Worm (Caenorhabditis elegans) whole organism, L2 larva: ENCODE measurements around the gene dkc-1.

Experiments used
- C34F6.9 ChIP-seq: fragments of 150-350 bp; optimal IDR thresholded peaks from 2 replicates; lab custom pipeline; 2014; ENCODE audit warnings: missing biosample characterization, missing genetic modification characterization
- F13H6.1 ChIP-seq: sonication (generic microtip); optimal IDR thresholded peaks from 2 replicates; lab custom pipeline; 2016; ENCODE audit warnings: missing genetic modification characterization, missing compliant biosample characterization
- R02D3.7 ChIP-seq: fragments of 150-350 bp; optimal IDR thresholded peaks from 2 replicates; lab custom pipeline; 2014; ENCODE audit warnings: missing biosample characterization, missing genetic modification characterization
- Y55F3AM.14 ChIP-seq: fragments of 200-800 bp; sonication (Bioruptor generic); optimal IDR thresholded peaks from 2 replicates; lab custom pipeline; 2018; ENCODE audit warnings: mild to moderate bottlenecking, missing genetic modification characterization, missing compliant biosample characterization
- ZK546.5 ChIP-seq: sonication (generic microtip); optimal IDR thresholded peaks from 2 replicates; lab custom pipeline; 2017; ENCODE audit warnings: missing biosample characterization, missing genetic modification characterization
- alr-1 ChIP-seq: fragments of 150-350 bp; optimal IDR thresholded peaks from 2 replicates; lab custom pipeline; 2014; ENCODE audit warnings: missing biosample characterization, missing genetic modification characterization
- aly-2 ChIP-seq: fragments of 150-350 bp; optimal IDR thresholded peaks from 2 replicates; lab custom pipeline; 2014; ENCODE audit warnings: missing biosample characterization, missing genetic modification characterization
- ama-1 ChIP-seq: fragments of 150-350 bp; optimal IDR thresholded peaks from 2 replicates; lab custom pipeline; 2018; ENCODE audit warnings: inconsistent platforms
- blmp-1 ChIP-seq: sonication (generic microtip); optimal IDR thresholded peaks from 2 replicates; lab custom pipeline; 2017; ENCODE audit warnings: missing genetic modification characterization, mild to moderate bottlenecking, missing compliant biosample characterization, antibody characterized with exemption, moderate library complexity; ENCODE audit not compliant: insufficient read depth
- ceh-16 ChIP-seq: fragments of 150-350 bp; optimal IDR thresholded peaks from 2 replicates; lab custom pipeline; 2014; ENCODE audit warnings: missing biosample characterization, missing genetic modification characterization
- ceh-82 ChIP-seq: fragments of 150-350 bp; optimal IDR thresholded peaks from 2 replicates; lab custom pipeline; 2014; ENCODE audit warnings: missing biosample characterization, missing genetic modification characterization
- crh-2 ChIP-seq: sonication (generic microtip); optimal IDR thresholded peaks from 2 replicates; lab custom pipeline; 2017; ENCODE audit warnings: missing biosample characterization, missing genetic modification characterization
- dmd-4 ChIP-seq: sonication (generic microtip); optimal IDR thresholded peaks from 2 replicates; lab custom pipeline; 2017; ENCODE audit warnings: missing biosample characterization, missing genetic modification characterization
- egl-27 ChIP-seq: sonication (generic microtip); optimal IDR thresholded peaks from 3 replicates; lab custom pipeline; 2017; ENCODE audit warnings: missing biosample characterization, missing genetic modification reagents, missing genetic modification characterization
- elt-1 ChIP-seq: fragments of 150-350 bp; optimal IDR thresholded peaks from 2 replicates; lab custom pipeline; 2014; ENCODE audit warnings: missing biosample characterization, missing genetic modification characterization
- elt-3 ChIP-seq: sonication (generic microtip); optimal IDR thresholded peaks from 2 replicates; lab custom pipeline; 2017; ENCODE audit warnings: missing biosample characterization, missing genetic modification characterization
- fos-1 ChIP-seq: fragments of 150-350 bp; optimal IDR thresholded peaks from 2 replicates; lab custom pipeline; 2014; ENCODE audit warnings: missing biosample characterization, missing genetic modification characterization
- gmeb-1 ChIP-seq: fragments of 150-350 bp; optimal IDR thresholded peaks from 2 replicates; lab custom pipeline; 2014; ENCODE audit warnings: missing biosample characterization, missing genetic modification characterization
- lin-11 ChIP-seq: fragments of 150-350 bp; sonication (generic microtip); optimal IDR thresholded peaks from 2 replicates; lab custom pipeline; 2014; ENCODE audit warnings: missing biosample characterization, missing genetic modification characterization, inconsistent platforms, mixed read lengths
- lin-13 ChIP-seq: fragments of 150-350 bp; optimal IDR thresholded peaks from 2 replicates; lab custom pipeline; 2014; ENCODE audit warnings: missing biosample characterization, missing genetic modification reagents, missing genetic modification characterization
- lin-39 ChIP-seq: fragments of 150-350 bp; optimal IDR thresholded peaks from 2 replicates; lab custom pipeline; 2014; ENCODE audit warnings: missing biosample characterization, missing genetic modification reagents, missing genetic modification characterization
- lsy-2 ChIP-seq, 2 experiments: fragments of 150-350 bp in 1 of 2; sonication (generic microtip) in 1 of 2; optimal IDR thresholded peaks; 2 replicates each; lab custom pipeline; 2014 to 2017; ENCODE audit warnings: missing biosample characterization in 2 of 2, missing genetic modification characterization in 2 of 2
- mab-5 ChIP-seq: fragments of 150-350 bp; optimal IDR thresholded peaks from 2 replicates; lab custom pipeline; 2014; ENCODE audit warnings: missing biosample characterization, missing genetic modification characterization
- mbf-1 ChIP-seq: sonication (generic microtip); optimal IDR thresholded peaks from 2 replicates; lab custom pipeline; 2017; ENCODE audit warnings: missing biosample characterization, missing genetic modification characterization
- mdl-1 ChIP-seq, 2 experiments: fragments of 150-350 bp in 1 of 2; sonication (generic microtip) in 1 of 2; optimal IDR thresholded peaks; 2 replicates each; lab custom pipeline; 2017; ENCODE audit warnings: missing biosample characterization in 2 of 2, missing genetic modification characterization in 2 of 2
- nhr-10 ChIP-seq: sonication (generic microtip); optimal IDR thresholded peaks from 2 replicates; lab custom pipeline; 2017; ENCODE audit warnings: missing biosample characterization, missing genetic modification characterization
- nhr-11 ChIP-seq: fragments of 150-350 bp; optimal IDR thresholded peaks from 2 replicates; lab custom pipeline; 2014; ENCODE audit warnings: missing biosample characterization, missing genetic modification characterization
- nhr-12 ChIP-seq: fragments of 150-350 bp; optimal IDR thresholded peaks from 2 replicates; lab custom pipeline; 2014; ENCODE audit warnings: missing biosample characterization, missing genetic modification characterization
- nhr-129 ChIP-seq: fragments of 150-350 bp; optimal IDR thresholded peaks from 2 replicates; lab custom pipeline; 2014; ENCODE audit warnings: missing biosample characterization, missing genetic modification characterization
- nhr-21 ChIP-seq: fragments of 150-350 bp; optimal IDR thresholded peaks from 2 replicates; lab custom pipeline; 2014; ENCODE audit warnings: missing biosample characterization, missing genetic modification characterization
- nhr-23 ChIP-seq: fragments of 150-350 bp; optimal IDR thresholded peaks from 2 replicates; lab custom pipeline; 2014; ENCODE audit warnings: missing biosample characterization, missing genetic modification reagents, missing genetic modification characterization
- nhr-237 ChIP-seq: fragments of 150-350 bp; optimal IDR thresholded peaks from 2 replicates; lab custom pipeline; 2014; ENCODE audit warnings: missing biosample characterization, missing genetic modification characterization
- nhr-25 ChIP-seq: fragments of 150-350 bp; sonication (generic microtip); optimal IDR thresholded peaks from 3 replicates; lab custom pipeline; 2014; ENCODE audit warnings: missing biosample characterization, missing genetic modification characterization
- nhr-6 ChIP-seq: fragments of 150-350 bp; optimal IDR thresholded peaks from 2 replicates; lab custom pipeline; 2014; ENCODE audit warnings: missing biosample characterization, missing genetic modification characterization
- nhr-77 ChIP-seq: fragments of 150-350 bp; optimal IDR thresholded peaks from 2 replicates; lab custom pipeline; 2014; ENCODE audit warnings: missing biosample characterization, missing genetic modification characterization
- peb-1 ChIP-seq: fragments of 150-350 bp; optimal IDR thresholded peaks from 2 replicates; lab custom pipeline; 2014; ENCODE audit warnings: missing biosample characterization, missing genetic modification characterization
- sem-4 ChIP-seq: fragments of 150-350 bp; optimal IDR thresholded peaks from 2 replicates; lab custom pipeline; 2014; ENCODE audit warnings: missing biosample characterization, missing genetic modification reagents, missing genetic modification characterization
- skn-1 ChIP-seq: sonication (generic microtip); optimal IDR thresholded peaks from 2 replicates; lab custom pipeline; 2017; ENCODE audit warnings: missing biosample characterization, missing genetic modification characterization
- sma-3 ChIP-seq: sonication (generic microtip); optimal IDR thresholded peaks from 2 replicates; lab custom pipeline; 2016; ENCODE audit warnings: missing genetic modification reagents, missing genetic modification characterization, missing compliant biosample characterization
- sma-9 ChIP-seq, 2 experiments: fragments of 150-350 bp in 1 of 2; sonication (generic microtip) in 1 of 2; optimal IDR thresholded peaks; 2 replicates each; lab custom pipeline; 2014 to 2016; ENCODE audit warnings: missing genetic modification characterization in 2 of 2, mild to moderate bottlenecking in 1 of 2, missing biosample characterization in 1 of 2, missing compliant biosample characterization in 1 of 2, missing genetic modification reagents in 1 of 2, moderate library complexity in 1 of 2
- snpc-4 ChIP-seq: fragments of 150-350 bp; optimal IDR thresholded peaks from 2 replicates; lab custom pipeline; 2014; ENCODE audit warnings: missing biosample characterization, missing genetic modification characterization
- unc-39 ChIP-seq: fragments of 150-350 bp; optimal IDR thresholded peaks from 2 replicates; lab custom pipeline; 2014; ENCODE audit warnings: missing biosample characterization, missing genetic modification characterization
- unc-55 ChIP-seq: fragments of 150-350 bp; sonication (generic microtip); optimal IDR thresholded peaks from 3 replicates; lab custom pipeline; 2014; ENCODE audit warnings: missing biosample characterization, missing genetic modification reagents, missing genetic modification characterization
- unc-62 ChIP-seq: fragments of 150-350 bp; optimal IDR thresholded peaks from 2 replicates; lab custom pipeline; 2014; ENCODE audit warnings: missing biosample characterization, missing genetic modification reagents, missing genetic modification characterization
- zag-1 ChIP-seq: fragments of 150-350 bp; optimal IDR thresholded peaks from 2 replicates; lab custom pipeline; 2014; ENCODE audit warnings: missing biosample characterization, missing genetic modification characterization
- ztf-1 ChIP-seq: fragments of 200-800 bp; sonication (Bioruptor generic); conservative IDR thresholded peaks from 2 replicates; pipeline ENCODE4 v1.3.6; 2022; ENCODE audit warnings: missing genetic modification characterization, missing compliant biosample characterization
- ztf-11 ChIP-seq: sonication (generic microtip); optimal IDR thresholded peaks from 2 replicates; lab custom pipeline; 2017; ENCODE audit warnings: missing biosample characterization, missing genetic modification characterization
- ztf-4 ChIP-seq: fragments of 150-350 bp; optimal IDR thresholded peaks from 2 replicates; lab custom pipeline; 2014; ENCODE audit warnings: missing biosample characterization, missing genetic modification characterization

Gene dkc-1

ce11 chrIII:10706481-10706880, 41.7 kb upstream of the dkc-1 start:
- no peak for TF ChIP-seq sem-4
- no peak for TF ChIP-seq ztf-1 (GFP tag; lab: Robert Waterston, UW)
- no peak for TF ChIP-seq nhr-23
- TF ChIP-seq sma-3 (GFP tag; lab: Kevin White, UChicago) = no peak
- no peak for TF ChIP-seq aly-2 (tag; lab: Kevin White, UChicago)
- TF ChIP-seq nhr-129 (tag; lab: Kevin White, UChicago) = no peak
- no peak for TF ChIP-seq unc-39
- no peak for TF ChIP-seq mdl-1 (tag; optimal IDR thresholded peaks at IDR 0.05; lab: Kevin White, UChicago)
- no peak for TF ChIP-seq nhr-12 (tag; lab: Kevin White, UChicago)
- TF ChIP-seq R02D3.7 = no peak
- no peak for TF ChIP-seq nhr-77
- TF ChIP-seq fos-1 (tag; lab: Kevin White, UChicago) = no peak
- no peak for TF ChIP-seq nhr-11 (tag; lab: Kevin White, UChicago)
- TF ChIP-seq F13H6.1 = no peak
- no peak for TF ChIP-seq ztf-11 (tag; lab: Kevin White, UChicago)

- TF ChIP-seq unc-39 (no peak), nhr-23 (no peak), C34F6.9 (peak; percentile 95), nhr-6 (tag; lab: Kevin White, UChicago) (peak; percentile 41), ztf-4 (tag; lab: Kevin White, UChicago) (no peak), ceh-82 (tag; lab: Kevin White, UChicago) (peak; percentile 41), snpc-4 (tag; lab: Kevin White, UChicago) (no peak), ZK546.5 (no peak), nhr-11 (tag; lab: Kevin White, UChicago) (no peak), mdl-1 (tag; optimal IDR thresholded peaks at IDR 0.05; lab: Kevin White, UChicago) (peak in 1 of 2 experiments; percentile 12), ztf-11 (tag; lab: Kevin White, UChicago) (no peak), lin-13 (GFP tag; lab: Kevin White, UChicago) (peak; percentile 78), sem-4 (no peak), ama-1 (lab: Kevin White, UChicago) (no peak), nhr-10 (tag; lab: Kevin White, UChicago) (no peak), nhr-12 (tag; lab: Kevin White, UChicago) (no peak), aly-2 (tag; lab: Kevin White, UChicago) (no peak), sma-9 (GFP tag; optimal IDR thresholded peaks at IDR 0.05; lab: Kevin White, UChicago) (no peak), sma-9 (tag; optimal IDR thresholded peaks at IDR 0.05; lab: Kevin White, UChicago) (no peak), fos-1 (tag; lab: Kevin White, UChicago) (peak; percentile 74), lin-39 (no peak), R02D3.7 (peak; percentile 46), nhr-21 (tag; lab: Kevin White, UChicago) (peak; percentile 62), elt-3 (tag; lab: Kevin White, UChicago) (no peak), unc-62 (GFP tag; lab: Kevin White, UChicago) (no peak), peb-1 (tag; lab: Kevin White, UChicago) (no peak), F13H6.1 (peak; percentile 78), nhr-25 (tag; lab: Kevin White, UChicago) (peak; percentile 67), Y55F3AM.14 (GFP tag; lab: Kevin White, UChicago) (no peak), dmd-4 (tag; lab: Kevin White, UChicago) (peak; percentile 10), ztf-1 (GFP tag; lab: Robert Waterston, UW) (no peak), lin-11 (tag; lab: Kevin White, UChicago) (peak; percentile 41), mab-5 (tag; lab: Kevin White, UChicago) (peak; percentile 59), gmeb-1 (tag; lab: Kevin White, UChicago) (peak; percentile 85), alr-1 (tag; lab: Kevin White, UChicago) (no peak), egl-27 (tag; lab: Kevin White, UChicago) (peak; percentile 29), nhr-237 (tag; lab: Kevin White, UChicago) (no peak), skn-1 (no peak), zag-1 (tag; lab: Kevin White, UChicago) (peak; percentile 34), ceh-16 (tag; lab: Kevin White, UChicago) (no peak), blmp-1 (tag; lab: Kevin White, UChicago) (no peak), nhr-129 (tag; lab: Kevin White, UChicago) (peak; percentile 62), elt-1 (tag; lab: Kevin White, UChicago) (no peak), lsy-2 (tag; optimal IDR thresholded peaks at IDR 0.05; lab: Kevin White, UChicago) (peak; percentile 84 to 90), nhr-77 (no peak), sma-3 (GFP tag; lab: Kevin White, UChicago) (peak; percentile 71), crh-2 (tag; lab: Kevin White, UChicago) (peak; percentile 80), mbf-1 (tag; lab: Kevin White, UChicago) (no peak), unc-55 (GFP tag; lab: Kevin White, UChicago) (peak; percentile 88)
- TF ChIP-seq, all 48 proteins: peak for 21
Observed at ce11 chrIII:10706972-10707438, 41.2 kb upstream of the dkc-1 start, which contains the start of the genes Y39A1A.21 and Y39A1A.22. Gene Y39A1A.21, minus strand, starts transcription at chrIII:10707022. Gene Y39A1A.22, minus strand, starts transcription at chrIII:10707028.
